Worm (Caenorhabditis elegans) whole organism, mixed stage, embryonic: ENCODE data around the gene pgph-3.

Source experiments
- elt-3 ChIP-seq: fragments of 150-350 bp; optimal IDR thresholded peaks from 2 replicates; lab custom pipeline; 2014; ENCODE audit warnings: missing biosample characterization, missing genetic modification characterization
- ham-2 ChIP-seq: fragments of 200-800 bp; sonication (Bioruptor generic); optimal IDR thresholded peaks from 2 replicates; lab custom pipeline; 2018; ENCODE audit warnings: mild to moderate bottlenecking, missing genetic modification characterization, missing compliant biosample characterization
- lin-13 ChIP-seq: fragments of 150-350 bp; optimal IDR thresholded peaks from 2 replicates; lab custom pipeline; 2014; ENCODE audit warnings: missing biosample characterization, missing genetic modification characterization
- lin-32 ChIP-seq: fragments of 200-800 bp; sonication (Bioruptor generic); optimal IDR thresholded peaks from 2 replicates; lab custom pipeline; 2018; ENCODE audit warnings: mild to moderate bottlenecking, missing genetic modification characterization, missing compliant biosample characterization
- mep-1 ChIP-seq: fragments of 150-350 bp; optimal IDR thresholded peaks from 2 replicates; lab custom pipeline; 2017; ENCODE audit warnings: missing biosample characterization, missing genetic modification reagents, missing genetic modification characterization, inconsistent platforms
- nhr-237 ChIP-seq: fragments of 150-350 bp; optimal IDR thresholded peaks from 2 replicates; lab custom pipeline; 2014; ENCODE audit warnings: missing biosample characterization, missing genetic modification characterization
- nhr-28 ChIP-seq: fragments of 150-350 bp; optimal IDR thresholded peaks from 2 replicates; lab custom pipeline; 2014; ENCODE audit warnings: missing biosample characterization, missing genetic modification characterization
- unc-62 ChIP-seq: fragments of 150-350 bp; optimal IDR thresholded peaks from 2 replicates; lab custom pipeline; 2014; ENCODE audit warnings: missing biosample characterization, missing genetic modification reagents, missing genetic modification characterization
- zip-8 ChIP-seq: fragments of 150-350 bp; optimal IDR thresholded peaks from 2 replicates; lab custom pipeline; 2014; ENCODE audit warnings: missing biosample characterization, missing genetic modification characterization
- ztf-11 ChIP-seq: fragments of 150-350 bp; optimal IDR thresholded peaks from 2 replicates; lab custom pipeline; 2014; ENCODE audit warnings: missing biosample characterization, missing genetic modification characterization

- TF ChIP-seq lin-13 (tag; lab: Kevin White, UChicago) (peak; percentile 83), nhr-237 (tag; lab: Kevin White, UChicago) (peak; percentile 47), nhr-28 (tag; lab: Kevin White, UChicago) (no peak), elt-3 (tag; lab: Kevin White, UChicago) (no peak), zip-8 (no peak), mep-1 (tag; lab: Kevin White, UChicago) (peak; percentile 80), lin-32 (GFP tag; lab: Kevin White, UChicago) (no peak), ham-2 (GFP tag; lab: Kevin White, UChicago) (no peak), ztf-11 (tag; lab: Kevin White, UChicago) (no peak), unc-62 (GFP tag; lab: Kevin White, UChicago) (peak; percentile 29)
These were observed 27.0 kb upstream of the pgph-3 start, which contains the start of the genes nhr-142 and F44E7.9 for ce11 chrV:5790497-5791280.
